5 fruit fly cellular contexts compared by ENCODE assay signal in the genomic region with DNA sequence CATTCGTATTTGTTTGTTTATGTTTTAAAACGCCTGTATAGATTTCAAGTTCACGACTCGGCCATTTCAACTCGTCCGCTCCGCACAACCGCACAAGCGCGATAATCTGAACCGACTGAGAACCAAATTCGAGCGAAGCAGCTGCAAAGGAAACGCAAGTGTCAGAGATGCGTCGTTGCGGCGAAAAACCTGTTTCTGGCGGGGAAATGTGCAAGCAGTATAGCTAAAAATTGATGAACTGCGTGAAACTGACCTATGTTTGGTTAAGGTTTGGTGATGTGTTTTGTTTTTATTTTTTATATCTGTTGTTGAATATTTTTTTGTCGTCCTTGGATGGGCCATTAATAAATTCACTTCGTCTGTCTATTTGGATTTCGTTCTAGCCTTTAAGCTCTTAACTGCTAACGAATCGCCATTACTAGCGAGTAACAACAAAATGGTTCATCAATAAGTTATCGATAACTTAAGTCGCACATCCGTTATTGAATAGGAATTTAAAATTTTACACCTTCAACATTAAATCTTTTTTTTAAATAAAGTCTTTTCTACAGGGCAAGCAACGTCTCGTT.
TF ChIP-seq lines count a peak whose summit lies in the region.

A gene (minus strand): TSS at position 120 of the 569 bp plus-strand sequence.

TF ChIP-seq in whole organism, adult, 20 proteins besides CTCF, POLR2A, EP300 and RAD21 (continued from another document):
- TF ChIP-seq ovo (GFP tag; optimal IDR thresholded peaks at IDR 0.05; lab: Kevin White, UChicago) = peak; percentile 54
- TF ChIP-seq Clk (GFP tag; optimal IDR thresholded peaks at IDR 0.05; lab: Kevin White, UChicago) = no peak
- peak; percentile 59 for TF ChIP-seq CG5204 (GFP tag; optimal IDR thresholded peaks at IDR 0.05; lab: Kevin White, UChicago)
TF ChIP-seq in whole organism, adult: peak in this region for 15.

TF ChIP-seq in whole organism, embryonic, 481 proteins besides CTCF, POLR2A, EP300 and RAD21 (continued from another document and continues in another):
- TF ChIP-seq kah (GFP tag; optimal IDR thresholded peaks at IDR 0.05; lab: Kevin White, UChicago) (peak; percentile 43), pita (GFP tag; optimal IDR thresholded peaks at IDR 0.05; lab: Kevin White, UChicago) (no peak), Dp (GFP tag; optimal IDR thresholded peaks at IDR 0.05; lab: Kevin White, UChicago) (peak; percentile 49), Sin3A (optimal IDR thresholded peaks at IDR 0.05; lab: Kevin White, UChicago) (peak; percentile 60), HLH54F (GFP tag; optimal IDR thresholded peaks at IDR 0.05; lab: Kevin White, UChicago) (peak; percentile 65), Jarid2 (GFP tag; optimal IDR thresholded peaks at IDR 0.05; lab: Kevin White, UChicago) (peak; percentile 99), CG7963 (GFP tag; IDR thresholded peaks at IDR 0.05; lab: Robert Waterston, UW; ENCODE audit: partially characterized antibody) (0 out of 3 replicates have a peak, but pooled peaks have one; percentile 33), p53 (GFP tag; optimal IDR thresholded peaks at IDR 0.05; lab: Kevin White, UChicago) (peak; percentile 43), Dip3 (GFP tag; optimal IDR thresholded peaks at IDR 0.05; lab: Kevin White, UChicago) (peak; percentile 39), esg (GFP tag; conservative IDR thresholded peaks at IDR 0.05; lab: Robert Waterston, UW) (no peak), H15 (GFP tag; IDR thresholded peaks at IDR 0.05; lab: Robert Waterston, UW) (no peak), Ptx1 (GFP tag; IDR thresholded peaks at IDR 0.05; lab: Robert Waterston, UW) (peak; percentile 55), btn (GFP tag; optimal IDR thresholded peaks at IDR 0.05; lab: Kevin White, UChicago) (peak; percentile 21), Dek (tag; optimal IDR thresholded peaks at IDR 0.05; lab: Kevin White, UChicago) (no peak), ssp (GFP tag; IDR thresholded peaks at IDR 0.05; lab: Robert Waterston, UW) (no peak; the same call in 1 of the 2 replicates), CG6765 (GFP tag; optimal IDR thresholded peaks at IDR 0.05; lab: Kevin White, UChicago) (no peak), CG7786 (GFP tag; optimal IDR thresholded peaks at IDR 0.05; lab: Kevin White, UChicago) (peak; percentile 70), CG10654 (GFP tag; optimal IDR thresholded peaks at IDR 0.05; lab: Kevin White, UChicago) (peak; percentile 44), CG16813 (GFP tag; IDR thresholded peaks at IDR 0.05; lab: Robert Waterston, UW; ENCODE audit: partially characterized antibody) (peak; percentile 48; the same call in 2 of the 3 replicates), hb (GFP tag; IDR thresholded peaks at IDR 0.05; lab: Robert Waterston, UW; ENCODE audit: partially characterized antibody) (no peak), vvl (GFP tag; IDR thresholded peaks at IDR 0.05; lab: Robert Waterston, UW) (peak; percentile 76), Stat92E (GFP tag; optimal IDR thresholded peaks at IDR 0.05; lab: Kevin White, UChicago) (peak in 1 of 3 experiments; percentile 83), mld (GFP tag; IDR thresholded peaks at IDR 0.05; lab: Robert Waterston, UW; ENCODE audit: partially characterized antibody) (peak; percentile 73; the same call in 1 of the 3 replicates), CG10565 (GFP tag; optimal IDR thresholded peaks at IDR 0.05; lab: Kevin White, UChicago) (no peak), CG8944 (GFP tag; optimal IDR thresholded peaks at IDR 0.05; lab: Kevin White, UChicago) (peak; percentile 70), CG6689 (GFP tag; IDR thresholded peaks at IDR 0.05; lab: Robert Waterston, UW) (peak; percentile 45), Hr51 (GFP tag; optimal IDR thresholded peaks at IDR 0.05; lab: Kevin White, UChicago) (peak; percentile 60 to 63), CG33557 (GFP tag; optimal IDR thresholded peaks at IDR 0.05; lab: Kevin White, UChicago) (peak; percentile 66)

TF ChIP-seq in whole organism, prepupa, 60 proteins besides CTCF, POLR2A, EP300 and RAD21 (continued from another document and continues in another):
- TF ChIP-seq OdsH (GFP tag; optimal IDR thresholded peaks at IDR 0.05; lab: Kevin White, UChicago) (peak; percentile 61), Met (GFP tag; optimal IDR thresholded peaks at IDR 0.05; lab: Kevin White, UChicago) (peak; percentile 58), Hr38 (GFP tag; optimal IDR thresholded peaks at IDR 0.05; lab: Kevin White, UChicago) (no peak), Hr4 (GFP tag; optimal IDR thresholded peaks at IDR 0.05; lab: Kevin White, UChicago) (peak; percentile 50), cyc (GFP tag; optimal IDR thresholded peaks at IDR 0.05; lab: Kevin White, UChicago) (peak; percentile 54), Sox15 (GFP tag; optimal IDR thresholded peaks at IDR 0.05; lab: Kevin White, UChicago) (peak; percentile 10), Eip78C (GFP tag; lab: Kevin White, UChicago) (peak; percentile 90), Smox (GFP tag; optimal IDR thresholded peaks at IDR 0.05; lab: Kevin White, UChicago) (peak; percentile 53), Eip75B (GFP tag; optimal IDR thresholded peaks at IDR 0.05; lab: Kevin White, UChicago) (peak; percentile 76), Gug (GFP tag; IDR thresholded peaks at IDR 0.05; lab: Robert Waterston, UW) (0 out of 2 replicates have a peak, but pooled peaks have one; percentile 23), spab (GFP tag; optimal IDR thresholded peaks at IDR 0.05; lab: Kevin White, UChicago) (peak; percentile 24), CG10631 (GFP tag; optimal IDR thresholded peaks at IDR 0.05; lab: Kevin White, UChicago) (peak; percentile 49), CG34406 (GFP tag; optimal IDR thresholded peaks at IDR 0.05; lab: Kevin White, UChicago) (peak; percentile 43), CG6792 (GFP tag; optimal IDR thresholded peaks at IDR 0.05; lab: Kevin White, UChicago) (peak; percentile 60), achi (GFP tag; optimal IDR thresholded peaks at IDR 0.05; lab: Kevin White, UChicago) (peak; percentile 64), pdm3 (GFP tag; optimal IDR thresholded peaks at IDR 0.05; lab: Kevin White, UChicago) (peak; percentile 72), esn (GFP tag; optimal IDR thresholded peaks at IDR 0.05; lab: Kevin White, UChicago) (peak; percentile 76), CG4318 (GFP tag; optimal IDR thresholded peaks at IDR 0.05; lab: Kevin White, UChicago) (no peak), Ets21C (GFP tag; optimal IDR thresholded peaks at IDR 0.05; lab: Kevin White, UChicago) (peak; percentile 33), eg (GFP tag; IDR thresholded peaks at IDR 0.05; lab: Robert Waterston, UW) (peak; percentile 53; the same call in 2 of the 3 replicates), fd59A (GFP tag; optimal IDR thresholded peaks at IDR 0.05; lab: Kevin White, UChicago) (no peak), salr (GFP tag; optimal IDR thresholded peaks at IDR 0.05; lab: Kevin White, UChicago) (peak in 1 of 2 experiments; percentile 7), CG3919 (GFP tag; optimal IDR thresholded peaks at IDR 0.05; lab: Kevin White, UChicago) (peak; percentile 54), dsx (GFP tag; optimal IDR thresholded peaks at IDR 0.05; lab: Kevin White, UChicago; ENCODE audit: poor library complexity, severe bottlenecking) (peak; percentile 44), Ets96B (tag; optimal IDR thresholded peaks at IDR 0.05; lab: Kevin White, UChicago) (peak; percentile 35), fd85E (GFP tag; optimal IDR thresholded peaks at IDR 0.05; lab: Kevin White, UChicago) (no peak), CG16779 (tag; optimal IDR thresholded peaks at IDR 0.05; lab: Kevin White, UChicago) (no peak), ss (GFP tag; optimal IDR thresholded peaks at IDR 0.05; lab: Kevin White, UChicago) (peak; percentile 41 to 63), acj6 (GFP tag; optimal IDR thresholded peaks at IDR 0.05; lab: Kevin White, UChicago) (peak; percentile 36), CG10669 (GFP tag; optimal IDR thresholded peaks at IDR 0.05; lab: Kevin White, UChicago) (peak; percentile 37), svp (GFP tag; lab: Kevin White, UChicago) (peak; percentile 85)

TF ChIP-seq in whole organism, pupa, 21 proteins besides CTCF, POLR2A, EP300 and RAD21 (continued from another document):
- TF ChIP-seq Ets98B (GFP tag; IDR thresholded peaks at IDR 0.05; lab: Robert Waterston, UW) (peak; percentile 65), CG10348 (GFP tag; IDR thresholded peaks at IDR 0.05; lab: Robert Waterston, UW) (no peak), CG12605 (GFP tag; IDR thresholded peaks at IDR 0.05; lab: Robert Waterston, UW) (0 out of 2 replicates have a peak, but pooled peaks have one; percentile 16)

TF ChIP-seq in whole organism, wandering third instar larva, 38 proteins besides CTCF, POLR2A, EP300 and RAD21 (continued from another document):
- no peak for TF ChIP-seq Dfd (GFP tag; optimal IDR thresholded peaks at IDR 0.05; lab: Kevin White, UChicago)
- peak; percentile 97 for TF ChIP-seq Myc (optimal IDR thresholded peaks at IDR 0.05; lab: Kevin White, UChicago)
- TF ChIP-seq HLH106 (tag; optimal IDR thresholded peaks at IDR 0.05; lab: Kevin White, UChicago) = peak; percentile 69
- TF ChIP-seq tai (GFP tag; optimal IDR thresholded peaks at IDR 0.05; lab: Kevin White, UChicago) = peak; percentile 58
- peak in 1 of 2 experiments; percentile 67 for TF ChIP-seq foxo (GFP tag; optimal IDR thresholded peaks at IDR 0.05; lab: Kevin White, UChicago)
- TF ChIP-seq fru (GFP tag; optimal IDR thresholded peaks at IDR 0.05; lab: Kevin White, UChicago) = peak; percentile 70
- no peak for TF ChIP-seq Abd-B (GFP tag; optimal IDR thresholded peaks at IDR 0.05; lab: Kevin White, UChicago)
- TF ChIP-seq Hr78 (GFP tag; optimal IDR thresholded peaks at IDR 0.05; lab: Kevin White, UChicago) = no peak
- TF ChIP-seq CG9705 (GFP tag; optimal IDR thresholded peaks at IDR 0.05; lab: Kevin White, UChicago) = peak; percentile 23
- no peak for TF ChIP-seq usp (GFP tag; optimal IDR thresholded peaks at IDR 0.05; lab: Kevin White, UChicago)
- TF ChIP-seq Mio (GFP tag; optimal IDR thresholded peaks at IDR 0.05; lab: Kevin White, UChicago) = no peak
- no peak for TF ChIP-seq Jra (GFP tag; optimal IDR thresholded peaks at IDR 0.05; lab: Kevin White, UChicago)
- TF ChIP-seq dl (GFP tag; optimal IDR thresholded peaks at IDR 0.05; lab: Kevin White, UChicago; ENCODE audit: insufficient read depth in 1 of 2, partially characterized antibody in 2 of 2) = no peak
- TF ChIP-seq sv (GFP tag; optimal IDR thresholded peaks at IDR 0.05; lab: Kevin White, UChicago) = peak; percentile 53
- peak; percentile 88 for TF ChIP-seq woc (GFP tag; optimal IDR thresholded peaks at IDR 0.05; lab: Kevin White, UChicago)
- no peak for TF ChIP-seq lola (GFP tag; optimal IDR thresholded peaks at IDR 0.05; lab: Kevin White, UChicago)
